Fruit fly (Drosophila melanogaster): ENCODE results near the gene CG4281.

The CG4281 gene

DNA sequence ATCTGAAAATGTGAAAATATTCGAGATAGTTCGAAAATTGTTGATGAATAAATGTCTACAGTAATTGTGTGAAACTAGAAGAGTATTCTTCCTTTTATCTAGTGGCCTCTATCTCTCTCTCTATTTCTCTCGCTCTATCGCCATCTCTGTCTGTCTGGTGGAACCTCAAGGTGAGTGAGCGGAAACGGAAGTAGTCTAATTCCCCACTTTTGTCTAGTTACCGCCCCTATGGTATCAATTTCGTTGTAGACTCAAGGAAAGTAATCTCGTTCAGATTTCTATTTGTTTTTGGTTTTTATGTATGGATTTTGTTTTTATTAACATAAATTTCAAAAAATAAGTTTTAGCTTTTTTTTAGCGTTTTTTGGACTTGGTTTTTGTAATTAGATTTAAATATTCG is 40.1 kb downstream of the CG4281 start (continued):
- TF ChIP-seq H15 (GFP tag; IDR thresholded peaks at IDR 0.05) (no peak), pros (GFP tag; optimal IDR thresholded peaks at IDR 0.05) (no peak), CG5180 (GFP tag; optimal IDR thresholded peaks at IDR 0.05) (no peak), Antp (GFP tag; optimal IDR thresholded peaks at IDR 0.05) (no peak), ci (GFP tag; IDR thresholded peaks at IDR 0.05) (peak; percentile 50; the same call in 2 of the 3 replicates), CG33557 (GFP tag; optimal IDR thresholded peaks at IDR 0.05) (peak; percentile 33), CG1832 (GFP tag; optimal IDR thresholded peaks at IDR 0.05) (peak; percentile 30), CG9932 (GFP tag; IDR thresholded peaks at IDR 0.05) (no peak), C15 (GFP tag; IDR thresholded peaks at IDR 0.05) (no peak), CG6765 (GFP tag; optimal IDR thresholded peaks at IDR 0.05) (peak; percentile 10), Med (GFP tag) (peak; percentile 51), CG12219 (GFP tag; optimal IDR thresholded peaks at IDR 0.05) (peak; percentile 25), CG4707 (GFP tag; optimal IDR thresholded peaks at IDR 0.05) (peak; percentile 25), CG13287 (GFP tag; IDR thresholded peaks at IDR 0.05; ENCODE audit: partially characterized antibody) (no peak), ac (GFP tag; optimal IDR thresholded peaks at IDR 0.05) (no peak), CG2116 (GFP tag; optimal IDR thresholded peaks at IDR 0.05) (peak; percentile 11), jigr1 (GFP tag; IDR thresholded peaks at IDR 0.05) (no peak), MTF-1 (GFP tag; optimal IDR thresholded peaks at IDR 0.05; ENCODE audit: borderline replicate concordance) (peak; percentile 53), HLH4C (GFP tag; IDR thresholded peaks at IDR 0.05; ENCODE audit: partially characterized antibody) (no peak)

dm6 chrX:2013365-2013764 is 51.6 kb downstream of the CG4281 start:
- no peak for TF ChIP-seq CG33213 (GFP tag; optimal IDR thresholded peaks at IDR 0.05)
- TF ChIP-seq CG12155 (GFP tag; optimal IDR thresholded peaks at IDR 0.05) = no peak
- TF ChIP-seq HLH4C (GFP tag; IDR thresholded peaks at IDR 0.05; ENCODE audit: partially characterized antibody) = peak; percentile 34; the same call in 1 of the 3 replicates
- TF ChIP-seq z (GFP tag; IDR thresholded peaks at IDR 0.05) = no peak
- no peak for TF ChIP-seq bbx (GFP tag; IDR thresholded peaks at IDR 0.05; ENCODE audit: partially characterized antibody)
- no peak for TF ChIP-seq chn (GFP tag; optimal IDR thresholded peaks at IDR 0.05)
- peak in 1 of 2 experiments; percentile 26 for TF ChIP-seq Trl (optimal IDR thresholded peaks at IDR 0.05)
- TF ChIP-seq Trl (GFP tag; optimal IDR thresholded peaks at IDR 0.05) = no peak
- peak; percentile 55 for TF ChIP-seq crol (GFP tag; IDR thresholded peaks at IDR 0.05)
- no peak for TF ChIP-seq ase (GFP tag; IDR thresholded peaks at IDR 0.05)

DNA sequence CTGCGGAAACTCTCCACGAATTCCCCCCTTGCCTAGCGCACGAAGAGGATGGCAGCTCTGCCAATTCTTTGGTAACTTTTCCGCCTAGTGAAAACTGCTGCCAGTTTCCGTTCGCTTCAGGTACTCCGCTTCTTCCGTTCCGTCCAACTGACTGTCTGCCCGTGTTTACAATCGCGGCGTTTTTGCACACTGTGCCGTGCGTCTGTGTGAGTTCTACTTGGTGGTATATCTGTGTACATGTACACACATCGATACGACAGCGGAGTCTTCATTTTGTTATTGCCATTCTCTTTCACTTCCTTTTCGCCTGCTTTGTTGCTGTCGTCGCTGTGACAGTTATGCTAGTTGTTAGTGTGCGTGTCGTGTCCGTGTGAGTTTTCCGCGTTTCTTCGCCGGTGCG is 52.1 kb downstream of the CG4281 start:
- TF ChIP-seq CG18011 (GFP tag; optimal IDR thresholded peaks at IDR 0.05) = no peak
- TF ChIP-seq sna (GFP tag; IDR thresholded peaks at IDR 0.05; ENCODE audit: partially characterized antibody) = no peak
- no peak for TF ChIP-seq Vsx1 (GFP tag; optimal IDR thresholded peaks at IDR 0.05)
- peak; percentile 28; the same call in 2 of the 3 replicates for TF ChIP-seq dysf (GFP tag; IDR thresholded peaks at IDR 0.05)
- TF ChIP-seq mam (GFP tag; optimal IDR thresholded peaks at IDR 0.05) = no peak
- no peak for TF ChIP-seq Hsf (GFP tag; optimal IDR thresholded peaks at IDR 0.05)
- no peak for TF ChIP-seq Chrac-16 (GFP tag; optimal IDR thresholded peaks at IDR 0.05)
- no peak for TF ChIP-seq Lhr (GFP tag; optimal IDR thresholded peaks at IDR 0.05)
- TF ChIP-seq CG43689 (GFP tag; IDR thresholded peaks at IDR 0.05) = no peak
- TF ChIP-seq CG17361 (GFP tag; IDR thresholded peaks at IDR 0.05) = no peak
- TF ChIP-seq vfl (GFP tag; optimal IDR thresholded peaks at IDR 0.05) = no peak
- TF ChIP-seq CG10209 (GFP tag; optimal IDR thresholded peaks at IDR 0.05) = no peak
- no peak for TF ChIP-seq Nf-YB (GFP tag; optimal IDR thresholded peaks at IDR 0.05)
- TF ChIP-seq dati (GFP tag; IDR thresholded peaks at IDR 0.05) = no peak
- TF ChIP-seq Hr3 (GFP tag; optimal IDR thresholded peaks at IDR 0.05) = no peak
- peak; percentile 19 for TF ChIP-seq pzg (GFP tag; optimal IDR thresholded peaks at IDR 0.05)
- no peak for TF ChIP-seq Opbp (GFP tag; IDR thresholded peaks at IDR 0.05; ENCODE audit: partially characterized antibody)
- TF ChIP-seq CG17359 (tag; optimal IDR thresholded peaks at IDR 0.05) = no peak
- no peak for TF ChIP-seq HLHmδ (GFP tag; optimal IDR thresholded peaks at IDR 0.05)
- no peak for TF ChIP-seq CG9609 (GFP tag; optimal IDR thresholded peaks at IDR 0.05)
- TF ChIP-seq D19B (GFP tag; optimal IDR thresholded peaks at IDR 0.05) = peak; percentile 20
- TF ChIP-seq CG12071 (GFP tag; optimal IDR thresholded peaks at IDR 0.05) = no peak
